Fruit fly (Drosophila melanogaster): ENCODE data around the gene CG3603.

dm6 chrX:2946794-2947193 lies 1.0 kb upstream of the CG3603 start, which contains the start of gene CG17959:
- no peak for TF ChIP-seq Hr78 (GFP tag; optimal IDR thresholded peaks at IDR 0.05)
- TF ChIP-seq ey (GFP tag; optimal IDR thresholded peaks at IDR 0.05) = no peak
